Fruit fly (Drosophila melanogaster) whole organism, adult: ENCODE results near the gene Nmdmc.

Experiments used
- Clk ChIP-seq: fragments of 200-800 bp; sonication (Bioruptor generic); optimal IDR thresholded peaks from 2 replicates; lab custom pipeline; 2017; ENCODE audit warnings: missing biosample characterization, missing genetic modification characterization
- Crg-1 ChIP-seq: fragments of 200-800 bp; sonication (Bioruptor generic); optimal IDR thresholded peaks from 2 replicates; lab custom pipeline; 2016; ENCODE audit warnings: missing biosample characterization, missing genetic modification characterization
- cnc ChIP-seq, 2 experiments: fragments of >200 bp; optimal IDR thresholded peaks; 2 replicates each; lab custom pipeline; 2017

DNA sequence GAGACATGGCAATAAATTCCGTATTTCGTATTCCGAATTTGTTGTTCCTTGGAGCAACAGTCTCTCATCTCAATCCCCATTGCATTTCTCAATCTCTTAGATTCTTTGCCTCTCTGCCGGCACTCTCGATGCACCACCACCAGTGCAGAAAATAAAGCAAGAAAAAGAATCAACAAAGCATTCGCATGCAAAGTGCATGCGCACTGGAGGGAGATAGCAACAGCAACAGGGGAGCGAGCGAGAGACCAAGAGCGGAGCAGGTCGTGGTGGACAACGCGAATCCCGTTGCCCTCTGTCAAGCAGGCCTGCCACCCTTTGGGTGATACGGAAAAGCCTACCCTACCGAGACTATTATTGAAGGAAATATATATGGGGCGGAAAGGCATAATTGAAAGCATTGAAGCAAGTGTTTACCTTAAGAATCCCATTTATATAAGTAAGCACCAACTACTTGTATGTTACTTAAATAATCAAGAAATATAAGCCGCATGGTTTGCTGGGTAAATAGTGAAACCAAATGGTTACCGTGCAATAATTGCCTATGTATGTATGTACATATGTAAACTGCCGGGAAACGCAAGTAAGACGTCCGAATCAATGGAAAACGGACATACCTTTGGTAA is 6.2 kb upstream of the Nmdmc start:
- TF ChIP-seq Clk (GFP tag; lab: Kevin White, UChicago) (no peak), Crg-1 (GFP tag; lab: Kevin White, UChicago) (no peak), cnc (optimal IDR thresholded peaks at IDR 0.05; lab: Kevin White, UChicago) (no peak)
